Worm (Caenorhabditis elegans) whole organism, L1 larva: ENCODE results near the gene spp-11.

ENCODE experiments used
- efl-3 ChIP-seq: fragments of 200-800 bp; sonication (Bioruptor generic); optimal IDR thresholded peaks from 2 replicates; lab custom pipeline; 2018; ENCODE audit warnings: mild to moderate bottlenecking, missing genetic modification characterization, missing compliant biosample characterization
- elt-3 ChIP-seq, 6 experiments: fragments of 150-350 bp in 1 of 6; sonication (generic microtip); optimal IDR thresholded peaks; 2 replicates each; lab custom pipeline; 2017 to 2018; ENCODE audit warnings: missing biosample characterization in 6 of 6, missing genetic modification characterization in 6 of 6, inconsistent platforms in 1 of 6
- irx-1 ChIP-seq: sonication (generic microtip); optimal IDR thresholded peaks from 2 replicates; lab custom pipeline; 2016; ENCODE audit warnings: missing genetic modification characterization, missing compliant biosample characterization
- nhr-11 ChIP-seq: fragments of 150-350 bp; optimal IDR thresholded peaks from 2 replicates; lab custom pipeline; 2014; ENCODE audit warnings: missing biosample characterization, missing genetic modification characterization

- TF ChIP-seq efl-3 (GFP tag; lab: Kevin White, UChicago) (no peak), irx-1 (tag; lab: Kevin White, UChicago) (no peak), elt-3 (tag; optimal IDR thresholded peaks at IDR 0.05; lab: Kevin White, UChicago) (no peak), nhr-11 (tag; lab: Kevin White, UChicago) (no peak)
Observed at ce11 chrII:6376693-6377092, 30.5 kb downstream of the spp-11 start.
